Fruit fly (Drosophila melanogaster) whole organism, pupa: Measurements from ENCODE around the gene Lsd-1.

ENCODE experiments used
- CG10348 ChIP-seq: fragments of 200-800 bp; sonication (Bioruptor generic); IDR thresholded peaks from 2 replicates; pipeline ENCODE4 v1.3.6; 2022; ENCODE audit warnings: missing biosample characterization, missing genetic modification characterization
- CG12605 ChIP-seq: fragments of 200-800 bp; sonication (Bioruptor generic); IDR thresholded peaks from 2 replicates; pipeline ENCODE4 v1.3.6; 2022; ENCODE audit warnings: missing biosample characterization, missing genetic modification characterization
- CG13204 ChIP-seq: fragments of 200-800 bp; sonication (Bioruptor generic); optimal IDR thresholded peaks from 2 replicates; lab custom pipeline; 2018; ENCODE audit warnings: missing biosample characterization, mild to moderate bottlenecking, missing genetic modification characterization, moderate library complexity
- CG14655 ChIP-seq: fragments of 200-800 bp; sonication (Bioruptor generic); optimal IDR thresholded peaks from 3 replicates; lab custom pipeline; 2017; ENCODE audit warnings: mild to moderate bottlenecking, missing biosample characterization, missing genetic modification reagents, missing genetic modification characterization
- CG15710 ChIP-seq: fragments of 200-800 bp; sonication (Bioruptor generic); optimal IDR thresholded peaks from 2 replicates; lab custom pipeline; 2018; ENCODE audit warnings: missing biosample characterization, mild to moderate bottlenecking, missing genetic modification characterization, moderate library complexity
- CG17806 ChIP-seq: fragments of 200-800 bp; sonication (Bioruptor generic); optimal IDR thresholded peaks from 2 replicates; lab custom pipeline; 2018; ENCODE audit warnings: missing biosample characterization, mild to moderate bottlenecking, missing genetic modification characterization, moderate library complexity
- CG32121 ChIP-seq: fragments of 200-800 bp; sonication (Bioruptor generic); IDR thresholded peaks from 2 replicates; pipeline ENCODE4 v1.3.6; 2022; ENCODE audit warnings: missing biosample characterization, missing genetic modification characterization
- CG34367 ChIP-seq: fragments of 200-800 bp; sonication (Bioruptor generic); optimal IDR thresholded peaks from 2 replicates; lab custom pipeline; 2018; ENCODE audit warnings: missing biosample characterization, mild to moderate bottlenecking, missing genetic modification characterization
- CG4496 ChIP-seq: fragments of 200-800 bp; sonication (Bioruptor generic); IDR thresholded peaks from 3 replicates; pipeline ENCODE4 v1.3.6; 2022; ENCODE audit warnings: missing biosample characterization, missing genetic modification characterization
- CG8159 ChIP-seq: fragments of 200-800 bp; sonication (Bioruptor generic); optimal IDR thresholded peaks from 3 replicates; lab custom pipeline; 2018; ENCODE audit warnings: missing biosample characterization, mild to moderate bottlenecking, missing genetic modification characterization, moderate library complexity
- CG8301 ChIP-seq: fragments of 200-800 bp; sonication (Bioruptor generic); optimal IDR thresholded peaks from 2 replicates; lab custom pipeline; 2018; ENCODE audit warnings: missing biosample characterization, mild to moderate bottlenecking, missing genetic modification characterization
- CG9948 ChIP-seq: fragments of 200-800 bp; sonication (Bioruptor generic); optimal IDR thresholded peaks from 2 replicates; lab custom pipeline; 2018; ENCODE audit warnings: missing biosample characterization, mild to moderate bottlenecking, missing genetic modification characterization, moderate library complexity
- D1 ChIP-seq: fragments of 200-800 bp; sonication (Bioruptor generic); optimal IDR thresholded peaks from 2 replicates; lab custom pipeline; 2018; ENCODE audit warnings: missing biosample characterization, mild to moderate bottlenecking, missing genetic modification characterization, moderate library complexity
- EcR ChIP-seq: fragments of 200-800 bp; sonication (Bioruptor generic); optimal IDR thresholded peaks from 3 replicates; lab custom pipeline; 2019; ENCODE audit warnings: missing biosample characterization, missing genetic modification characterization, mild to moderate bottlenecking, moderate library complexity, missing genetic modification reagents
- Ets98B ChIP-seq: fragments of 200-800 bp; sonication (Bioruptor generic); IDR thresholded peaks from 2 replicates; pipeline ENCODE4 v1.3.6; 2022; ENCODE audit warnings: missing biosample characterization, missing genetic modification characterization
- Pif1A ChIP-seq: fragments of 200-800 bp; sonication (Bioruptor generic); optimal IDR thresholded peaks from 3 replicates; lab custom pipeline; 2016; ENCODE audit warnings: missing biosample characterization, missing genetic modification characterization
- Pif1B ChIP-seq: fragments of 200-800 bp; sonication (Bioruptor generic); optimal IDR thresholded peaks from 3 replicates; lab custom pipeline; 2016; ENCODE audit warnings: missing biosample characterization, missing genetic modification characterization
- Snoo ChIP-seq: fragments of 200-800 bp; sonication (Bioruptor generic); optimal IDR thresholded peaks from 3 replicates; lab custom pipeline; 2017; ENCODE audit warnings: missing biosample characterization, mild to moderate bottlenecking, missing genetic modification characterization, inconsistent platforms
- fd96Ca ChIP-seq: fragments of 200-800 bp; sonication (Bioruptor generic); IDR thresholded peaks from 3 replicates; pipeline ENCODE4 v1.3.6; 2022; ENCODE audit warnings: missing biosample characterization, missing genetic modification characterization
- gl ChIP-seq: fragments of 200-800 bp; sonication (Bioruptor generic); optimal IDR thresholded peaks from 2 replicates; lab custom pipeline; 2018; ENCODE audit warnings: missing biosample characterization, mild to moderate bottlenecking, missing genetic modification characterization
- rn ChIP-seq: fragments of 200-800 bp; sonication (Bioruptor generic); IDR thresholded peaks from 2 replicates; pipeline ENCODE4 v1.3.6; 2022; ENCODE audit warnings: missing biosample characterization, missing genetic modification characterization

The Lsd-1 gene

DNA sequence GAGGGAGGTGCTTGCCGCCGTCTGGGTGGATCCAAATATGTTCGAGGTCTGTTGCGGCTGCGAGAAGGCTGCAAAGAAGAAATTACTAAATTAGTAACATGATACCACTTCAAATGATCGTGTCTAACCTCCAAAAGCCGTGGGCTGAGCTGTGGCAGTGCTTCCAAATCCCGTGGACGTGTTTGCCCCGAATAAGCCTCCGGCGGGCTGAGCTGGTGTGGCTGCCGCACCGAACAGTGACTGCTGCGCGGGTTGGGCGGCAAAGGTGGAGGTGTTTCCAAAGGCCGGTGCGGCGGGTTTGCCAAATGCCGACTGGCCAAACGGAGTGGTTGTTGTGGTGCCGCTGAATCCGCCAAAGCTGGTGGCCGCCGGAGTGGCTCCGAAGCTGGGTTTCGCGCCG is 17.1 kb downstream of the Lsd-1 start:
- TF ChIP-seq CG34367 (tag; lab: Kevin White, UChicago) (no peak), CG12605 (GFP tag; lab: Robert Waterston, UW) (no peak), EcR (GFP tag; lab: Kevin White, UChicago) (no peak), CG17806 (no peak), rn (GFP tag; lab: Robert Waterston, UW) (no peak), CG9948 (tag; lab: Kevin White, UChicago) (no peak), CG8301 (tag; lab: Kevin White, UChicago) (no peak), fd96Ca (GFP tag; lab: Robert Waterston, UW) (no peak), Ets98B (GFP tag; lab: Robert Waterston, UW) (no peak), CG4496 (GFP tag; lab: Robert Waterston, UW) (no peak), Pif1A (GFP tag; lab: Kevin White, UChicago) (no peak), Snoo (tag; lab: Kevin White, UChicago) (no peak), CG15710 (tag; lab: Kevin White, UChicago) (no peak)

DNA sequence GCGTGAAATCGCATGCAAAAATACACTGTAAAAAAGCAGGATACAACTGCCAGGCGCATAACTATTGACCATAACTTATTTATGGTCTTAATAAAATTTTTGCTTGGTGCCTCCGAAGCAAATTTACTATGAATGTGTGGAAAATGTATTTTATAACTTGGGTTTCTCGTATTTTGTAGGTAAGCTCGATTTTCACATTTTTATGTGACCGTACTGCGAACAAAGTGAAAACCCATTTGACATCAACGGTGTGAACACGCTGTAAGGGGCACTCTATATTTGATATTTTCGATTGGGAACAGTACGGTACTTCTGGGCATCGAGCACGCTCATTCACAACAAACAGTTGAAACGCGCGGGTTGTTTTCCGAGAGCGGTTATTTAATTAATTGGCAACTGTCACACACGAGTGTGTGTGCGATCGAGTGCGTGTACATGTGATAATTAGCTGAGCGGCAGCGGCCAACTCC is 17.8 kb downstream of the Lsd-1 start, which contains the start of the genes Nup98-96 and mbc:
TSS of gene Nup98-96 (minus strand) at position 156 of the 470 bp plus-strand sequence.
TSS of gene mbc (plus strand) at position 300 of the 470 bp plus-strand sequence.
- TF ChIP-seq rn (GFP tag; lab: Robert Waterston, UW): peak; percentile 85
- TF ChIP-seq Pif1B (GFP tag; lab: Kevin White, UChicago): peak; percentile 43
- TF ChIP-seq CG8159 (tag; lab: Kevin White, UChicago): peak; percentile 84
- TF ChIP-seq D1 (tag; lab: Kevin White, UChicago): no peak
- peak; percentile 39 for TF ChIP-seq CG13204 (GFP tag; lab: Kevin White, UChicago)
- TF ChIP-seq CG32121 (GFP tag; lab: Robert Waterston, UW): peak; percentile 62; the same call in 1 of the 2 replicates
- peak; percentile 70 for TF ChIP-seq CG8301 (tag; lab: Kevin White, UChicago)
- peak; percentile 71 for TF ChIP-seq Snoo (tag; lab: Kevin White, UChicago)
- TF ChIP-seq CG34367 (tag; lab: Kevin White, UChicago): peak; percentile 65
- peak; percentile 21 for TF ChIP-seq gl (tag; lab: Kevin White, UChicago)
- TF ChIP-seq CG9948 (tag; lab: Kevin White, UChicago): peak; percentile 77
- TF ChIP-seq CG4496 (GFP tag; lab: Robert Waterston, UW): peak; percentile 90
- TF ChIP-seq CG14655 (GFP tag; lab: Kevin White, UChicago): peak; percentile 72
- TF ChIP-seq fd96Ca (GFP tag; lab: Robert Waterston, UW): peak; percentile 79
- TF ChIP-seq Pif1A (GFP tag; lab: Kevin White, UChicago): no peak
- peak; percentile 77 for TF ChIP-seq CG17806
- TF ChIP-seq CG12605 (GFP tag; lab: Robert Waterston, UW): no peak
- TF ChIP-seq CG15710 (tag; lab: Kevin White, UChicago): peak; percentile 80
- TF ChIP-seq EcR (GFP tag; lab: Kevin White, UChicago): peak; percentile 18
- TF ChIP-seq CG10348 (GFP tag; lab: Robert Waterston, UW): peak; percentile 67; the same call in 1 of the 2 replicates
- TF ChIP-seq Ets98B (GFP tag; lab: Robert Waterston, UW): peak; percentile 80

DNA sequence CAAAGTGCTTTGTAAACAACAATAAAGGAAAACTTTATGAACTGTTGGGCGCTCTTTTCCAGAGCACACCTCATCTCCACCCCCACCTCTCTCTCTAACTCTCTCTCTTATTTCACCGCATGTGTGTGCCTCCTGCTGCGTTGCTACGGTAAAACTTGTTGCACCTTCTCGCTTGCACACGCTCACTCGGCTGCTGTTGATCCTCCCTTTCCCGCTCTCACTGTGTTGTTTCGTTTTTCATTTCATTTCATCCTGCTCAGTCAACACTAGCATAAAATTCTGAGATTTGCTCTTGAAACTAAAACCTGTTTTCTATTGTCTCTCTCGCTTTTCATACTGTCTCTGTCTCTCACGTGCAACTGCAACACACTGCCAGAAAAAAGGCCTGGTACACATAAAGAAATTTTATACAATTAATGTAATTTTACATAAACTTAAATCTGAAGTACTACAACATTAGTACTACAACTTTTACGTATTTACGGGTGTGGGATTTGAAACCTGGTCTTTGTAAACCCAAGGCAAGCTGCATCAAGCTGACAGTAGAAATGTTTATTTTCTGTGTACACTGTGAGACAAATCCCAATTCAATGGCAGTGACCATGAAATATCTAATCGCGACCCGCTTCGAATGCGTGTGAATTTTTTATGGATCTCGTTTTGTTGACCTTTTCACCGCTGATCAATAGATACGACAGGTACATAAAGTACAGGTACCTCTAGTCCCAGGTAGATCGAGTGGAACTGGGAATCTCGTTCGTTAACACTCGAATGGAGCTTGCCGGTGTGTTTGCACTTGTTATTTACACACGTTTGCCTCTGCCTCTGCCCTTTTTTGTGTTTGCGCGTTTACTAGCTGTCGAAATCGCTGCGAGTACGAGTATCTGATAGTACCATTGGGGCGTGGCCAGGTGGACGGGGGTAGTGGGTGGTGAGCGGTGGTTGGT is 19.1 kb downstream of the Lsd-1 start:
- TF ChIP-seq EcR (GFP tag; lab: Kevin White, UChicago) (peak; percentile 45), Ets98B (GFP tag; lab: Robert Waterston, UW) (peak; percentile 92), CG13204 (GFP tag; lab: Kevin White, UChicago) (peak; percentile 29), CG32121 (GFP tag; lab: Robert Waterston, UW) (peak; percentile 90), fd96Ca (GFP tag; lab: Robert Waterston, UW) (peak; percentile 93), CG9948 (tag; lab: Kevin White, UChicago) (peak; percentile 92), CG15710 (tag; lab: Kevin White, UChicago) (peak; percentile 84), gl (tag; lab: Kevin White, UChicago) (peak; percentile 62), CG17806 (peak; percentile 93), CG8159 (tag; lab: Kevin White, UChicago) (peak; percentile 89), Pif1B (GFP tag; lab: Kevin White, UChicago) (peak; percentile 95), rn (GFP tag; lab: Robert Waterston, UW) (peak; percentile 80), Snoo (tag; lab: Kevin White, UChicago) (peak; percentile 75), D1 (tag; lab: Kevin White, UChicago) (no peak), CG10348 (GFP tag; lab: Robert Waterston, UW) (peak; percentile 69), Pif1A (GFP tag; lab: Kevin White, UChicago) (peak; percentile 91), CG12605 (GFP tag; lab: Robert Waterston, UW) (peak; percentile 85), CG8301 (tag; lab: Kevin White, UChicago) (peak; percentile 95), CG34367 (tag; lab: Kevin White, UChicago) (peak; percentile 89), CG14655 (GFP tag; lab: Kevin White, UChicago) (peak; percentile 96), CG4496 (GFP tag; lab: Robert Waterston, UW) (peak; percentile 94)

DNA sequence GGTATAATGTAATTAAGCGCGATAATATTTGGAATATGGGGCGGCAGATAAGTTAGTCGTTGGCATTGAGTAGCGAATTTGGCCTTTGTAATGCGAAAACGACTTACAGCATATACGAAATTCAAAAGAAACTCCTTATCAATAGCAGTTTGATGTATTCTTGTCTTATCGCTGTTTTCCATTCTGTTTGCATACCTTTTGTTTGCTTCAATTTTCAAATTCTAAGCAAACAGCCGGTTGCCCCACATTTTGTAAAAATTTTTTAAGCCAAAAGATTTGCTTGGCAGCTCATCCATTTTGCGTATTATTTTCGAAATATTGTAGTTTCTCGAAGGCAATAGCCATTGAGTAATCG is 19.7 kb downstream of the Lsd-1 start:
- TF ChIP-seq CG4496 (GFP tag; lab: Robert Waterston, UW): 0 out of 3 replicates have a peak, but pooled peaks have one; percentile 5
- TF ChIP-seq Pif1B (GFP tag; lab: Kevin White, UChicago): no peak
- no peak for TF ChIP-seq CG15710 (tag; lab: Kevin White, UChicago)
